Worm (Caenorhabditis elegans) whole organism, L3 larva: ENCODE measurements around the gene F19C7.3.
A peak's percentile ranks its signal among the peaks of the same experiment; 100 is the strongest.

Experiments used
- R02D3.7 ChIP-seq: fragments of 150-350 bp; optimal IDR thresholded peaks from 2 replicates; lab custom pipeline; 2014; ENCODE audit warnings: missing biosample characterization, missing genetic modification characterization
- ZK546.5 ChIP-seq: sonication (generic microtip); optimal IDR thresholded peaks from 2 replicates; lab custom pipeline; 2017; ENCODE audit warnings: missing biosample characterization, missing genetic modification characterization
- ama-1 ChIP-seq: fragments of 150-350 bp; optimal IDR thresholded peaks from 2 replicates; lab custom pipeline; 2018
- ceh-16 ChIP-seq: sonication (generic microtip); optimal IDR thresholded peaks from 2 replicates; lab custom pipeline; 2017; ENCODE audit warnings: missing biosample characterization, missing genetic modification characterization
- egl-27 ChIP-seq: sonication (generic microtip); optimal IDR thresholded peaks from 4 replicates; lab custom pipeline; 2017; ENCODE audit warnings: missing biosample characterization, missing genetic modification reagents, missing genetic modification characterization
- egl-5 ChIP-seq: fragments of 150-350 bp; optimal IDR thresholded peaks from 2 replicates; lab custom pipeline; 2017; ENCODE audit warnings: missing biosample characterization, missing genetic modification reagents, missing genetic modification characterization, inconsistent platforms
- elt-2 ChIP-seq: sonication (generic microtip); optimal IDR thresholded peaks from 2 replicates; lab custom pipeline; 2016; ENCODE audit warnings: missing genetic modification reagents, mild to moderate bottlenecking, missing genetic modification characterization, missing compliant biosample characterization
- elt-3 ChIP-seq, 3 experiments: fragments of 150-350 bp in 1 of 3; sonication (generic microtip) in 2 of 3; optimal IDR thresholded peaks; 2 replicates in 2 of 3; 4 replicates in 1 of 3; lab custom pipeline; 2014 to 2017; ENCODE audit warnings: missing biosample characterization in 3 of 3, missing genetic modification characterization in 3 of 3
- eor-1 ChIP-seq, 2 experiments: fragments of 150-350 bp; optimal IDR thresholded peaks; 2 replicates each; lab custom pipeline; 2014 to 2018; ENCODE audit warnings: missing biosample characterization in 2 of 2, missing genetic modification characterization in 2 of 2
- fkh-10 ChIP-seq: sonication (generic microtip); optimal IDR thresholded peaks from 2 replicates; lab custom pipeline; 2017; ENCODE audit warnings: missing biosample characterization, missing genetic modification reagents, missing genetic modification characterization
- fkh-2 ChIP-seq: fragments of 150-350 bp; optimal IDR thresholded peaks from 2 replicates; lab custom pipeline; 2014; ENCODE audit warnings: missing biosample characterization, missing genetic modification reagents, missing genetic modification characterization
- fos-1 ChIP-seq: fragments of 150-350 bp; optimal IDR thresholded peaks from 2 replicates; lab custom pipeline; 2014; ENCODE audit warnings: missing biosample characterization, missing genetic modification characterization
- lin-15B ChIP-seq: fragments of 150-350 bp; optimal IDR thresholded peaks from 2 replicates; lab custom pipeline; 2014; ENCODE audit warnings: missing biosample characterization, missing genetic modification characterization
- lsy-12 ChIP-seq: sonication (generic microtip); optimal IDR thresholded peaks from 2 replicates; lab custom pipeline; 2016; ENCODE audit warnings: mild to moderate bottlenecking, missing genetic modification characterization, missing compliant biosample characterization
- mml-1 ChIP-seq: fragments of 150-350 bp; sonication (generic microtip); optimal IDR thresholded peaks from 3 replicates; lab custom pipeline; 2014; ENCODE audit warnings: missing biosample characterization, missing genetic modification characterization
- nfya-1 ChIP-seq: sonication (generic microtip); optimal IDR thresholded peaks from 2 replicates; lab custom pipeline; 2017; ENCODE audit warnings: missing genetic modification characterization, mild to moderate bottlenecking, missing compliant biosample characterization, antibody characterized with exemption, moderate library complexity; ENCODE audit not compliant: insufficient read depth
- nhr-12 ChIP-seq: fragments of 150-350 bp; optimal IDR thresholded peaks from 2 replicates; lab custom pipeline; 2014; ENCODE audit warnings: missing biosample characterization, missing genetic modification characterization
- nhr-23 ChIP-seq: fragments of 150-350 bp; optimal IDR thresholded peaks from 2 replicates; lab custom pipeline; 2014; ENCODE audit warnings: missing biosample characterization, missing genetic modification reagents, missing genetic modification characterization
- nhr-25 ChIP-seq: sonication (generic microtip); optimal IDR thresholded peaks from 2 replicates; lab custom pipeline; 2017; ENCODE audit warnings: missing biosample characterization, missing genetic modification characterization
- nhr-67 ChIP-seq: fragments of 150-350 bp; optimal IDR thresholded peaks from 2 replicates; lab custom pipeline; 2014; ENCODE audit warnings: missing biosample characterization, missing genetic modification characterization
- nhr-77 ChIP-seq: fragments of 150-350 bp; optimal IDR thresholded peaks from 2 replicates; lab custom pipeline; 2014; ENCODE audit warnings: missing biosample characterization, missing genetic modification characterization
- pha-4 ChIP-seq: fragments of 150-350 bp; optimal IDR thresholded peaks from 2 replicates; lab custom pipeline; 2014; ENCODE audit warnings: missing biosample characterization, missing genetic modification reagents, missing genetic modification characterization
- pqm-1 ChIP-seq: fragments of 150-350 bp; optimal IDR thresholded peaks from 2 replicates; lab custom pipeline; 2017; ENCODE audit warnings: missing biosample characterization, missing genetic modification characterization, inconsistent platforms
- sea-2 ChIP-seq: fragments of 150-350 bp; sonication (generic microtip); optimal IDR thresholded peaks from 4 replicates; lab custom pipeline; 2014; ENCODE audit warnings: missing biosample characterization, missing genetic modification reagents, missing genetic modification characterization
- snpc-4 ChIP-seq: fragments of 150-350 bp; optimal IDR thresholded peaks from 2 replicates; lab custom pipeline; 2014; ENCODE audit warnings: missing biosample characterization, missing genetic modification characterization
- unc-39 ChIP-seq: sonication (generic microtip); optimal IDR thresholded peaks from 4 replicates; lab custom pipeline; 2017; ENCODE audit warnings: missing biosample characterization, missing genetic modification characterization
- zag-1 ChIP-seq: fragments of 150-350 bp; optimal IDR thresholded peaks from 2 replicates; lab custom pipeline; 2014; ENCODE audit warnings: missing biosample characterization, missing genetic modification characterization
- ztf-4 ChIP-seq: fragments of 150-350 bp; optimal IDR thresholded peaks from 2 replicates; lab custom pipeline; 2014; ENCODE audit warnings: missing biosample characterization, missing genetic modification characterization

Gene F19C7.3

ce11 chrIV:4588408-4588807 lies 8.5 kb upstream of the F19C7.3 start:
- TF ChIP-seq pha-4 (tag; lab: Kevin White, UChicago) (peak; percentile 62), lsy-12 (tag; lab: Kevin White, UChicago) (no peak)

- TF ChIP-seq pqm-1 (tag; lab: Kevin White, UChicago) (peak; percentile 66), nhr-25 (no peak), elt-2 (peak; percentile 67)
Observed at ce11 chrIV:4599352-4600004, 2.6 kb downstream of the F19C7.3 start, which contains the start of gene F19C7.2. Gene F19C7.2 (plus strand): TSS chrIV:4599954.

DNA sequence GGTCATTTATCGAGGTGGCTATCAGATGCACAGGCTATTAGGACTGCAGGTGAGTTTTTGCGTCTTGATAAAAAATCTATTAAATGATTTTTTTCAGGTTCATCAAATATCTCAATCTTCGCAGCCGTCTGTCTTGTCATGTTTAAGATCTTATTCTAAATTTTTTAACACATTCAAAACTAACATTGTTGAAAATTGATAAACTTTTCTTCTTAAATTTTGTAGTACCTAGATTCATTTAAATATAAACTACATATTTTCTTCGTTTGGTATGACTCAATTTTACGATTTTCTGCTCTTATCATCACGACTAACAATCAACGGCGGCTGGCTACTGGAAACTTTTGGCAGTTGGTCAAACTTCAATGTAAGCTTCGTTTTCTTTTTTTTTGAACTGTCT lies 5.6 kb downstream of the F19C7.3 start, which contains the start of gene F19C7.4:
Gene F19C7.4 (plus strand): TSS at position 301 of the 400 bp plus-strand sequence.
- TF ChIP-seq snpc-4 (tag; lab: Kevin White, UChicago) = no peak

- TF ChIP-seq pqm-1 (tag; lab: Kevin White, UChicago) = peak; percentile 42
- TF ChIP-seq elt-2 = peak; percentile 73
- no peak for TF ChIP-seq ztf-4
Observed at ce11 chrIV:4605608-4606007, 8.7 kb downstream of the F19C7.3 start, which contains the start of gene nspg-10. Gene nspg-10 (plus strand): TSS chrIV:4605786.

ce11 chrIV:4608661-4609060 lies 11.7 kb downstream of the F19C7.3 start:
- no peak for TF ChIP-seq elt-3 (tag; optimal IDR thresholded peaks at IDR 0.05; lab: Kevin White, UChicago)
- TF ChIP-seq nfya-1 (tag; lab: Kevin White, UChicago) = no peak
- TF ChIP-seq sea-2 (GFP tag; lab: Kevin White, UChicago) = no peak
- TF ChIP-seq fkh-10 = no peak
- TF ChIP-seq nhr-23 (tag; lab: Kevin White, UChicago) = no peak
- TF ChIP-seq R02D3.7 = no peak
- no peak for TF ChIP-seq unc-39 (tag; lab: Kevin White, UChicago)
- no peak for TF ChIP-seq fos-1 (tag; lab: Kevin White, UChicago)
- TF ChIP-seq ZK546.5 (tag; lab: Kevin White, UChicago) = no peak

DNA sequence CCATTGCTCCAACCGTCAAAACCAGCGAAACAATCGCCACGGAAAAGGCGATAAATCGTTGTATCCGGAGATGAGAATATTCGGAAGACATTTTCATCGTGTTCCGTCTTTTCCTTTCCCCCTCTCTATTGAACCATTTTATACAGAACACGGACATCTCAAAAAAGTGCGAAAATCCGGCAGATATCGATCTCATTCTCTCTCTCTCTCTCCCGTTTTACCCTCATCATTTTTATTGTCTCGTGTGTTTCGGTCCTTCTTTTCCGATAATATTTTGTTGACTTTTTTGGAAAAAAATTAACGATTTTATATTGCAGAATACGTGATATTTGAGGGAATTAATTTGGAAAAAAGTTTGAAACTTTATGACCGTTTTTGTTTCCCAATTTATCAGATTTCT lies 12.6 kb downstream of the F19C7.3 start, which contains the start of gene col-110:
Gene col-110 (minus strand): TSS at position 101 of the 400 bp plus-strand sequence.
- TF ChIP-seq ztf-4 = no peak
- no peak for TF ChIP-seq mml-1 (tag; lab: Kevin White, UChicago)
- no peak for TF ChIP-seq zag-1 (tag; lab: Kevin White, UChicago)
- TF ChIP-seq fkh-2 (tag; lab: Kevin White, UChicago) = no peak
- TF ChIP-seq pqm-1 (tag; lab: Kevin White, UChicago) = no peak
- TF ChIP-seq R02D3.7 = no peak
- no peak for TF ChIP-seq eor-1 (tag; optimal IDR thresholded peaks at IDR 0.05; lab: Kevin White, UChicago)
- no peak for TF ChIP-seq ZK546.5 (tag; lab: Kevin White, UChicago)
- no peak for TF ChIP-seq sea-2 (GFP tag; lab: Kevin White, UChicago)
- no peak for TF ChIP-seq nhr-23 (tag; lab: Kevin White, UChicago)
- no peak for TF ChIP-seq nhr-67 (tag; lab: Kevin White, UChicago)
- TF ChIP-seq ama-1 (lab: Kevin White, UChicago) = no peak
- no peak for TF ChIP-seq egl-27 (tag; lab: Kevin White, UChicago)
- TF ChIP-seq lin-15B = no peak
- TF ChIP-seq elt-3 (tag; optimal IDR thresholded peaks at IDR 0.05; lab: Kevin White, UChicago) = no peak
- TF ChIP-seq nhr-77 = no peak
- TF ChIP-seq ceh-16 (tag; lab: Kevin White, UChicago) = no peak

DNA sequence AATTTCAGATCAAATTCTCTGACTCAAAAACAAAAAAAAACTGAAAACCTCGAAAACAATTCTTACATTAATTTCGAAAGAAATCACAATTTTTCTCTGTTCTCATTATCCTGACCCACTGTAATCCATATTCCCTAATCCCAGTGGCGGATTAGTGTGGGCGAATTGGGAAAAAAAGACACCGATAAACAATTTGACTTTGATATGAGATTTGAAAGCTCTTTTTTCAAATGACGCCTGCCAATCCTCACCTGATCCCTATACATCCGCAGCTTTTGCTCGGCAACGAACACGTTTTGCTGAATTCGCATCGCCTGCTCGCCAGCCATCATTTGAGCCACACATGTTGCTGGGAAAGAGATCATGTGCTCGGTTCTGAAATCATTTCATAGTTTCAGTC lies 14.8 kb downstream of the F19C7.3 start:
- TF ChIP-seq ZK546.5 (tag; lab: Kevin White, UChicago) (no peak), egl-5 (no peak), nhr-77 (no peak), snpc-4 (tag; lab: Kevin White, UChicago) (no peak)
- TF ChIP-seq, all 47 proteins: peak for 0

DNA sequence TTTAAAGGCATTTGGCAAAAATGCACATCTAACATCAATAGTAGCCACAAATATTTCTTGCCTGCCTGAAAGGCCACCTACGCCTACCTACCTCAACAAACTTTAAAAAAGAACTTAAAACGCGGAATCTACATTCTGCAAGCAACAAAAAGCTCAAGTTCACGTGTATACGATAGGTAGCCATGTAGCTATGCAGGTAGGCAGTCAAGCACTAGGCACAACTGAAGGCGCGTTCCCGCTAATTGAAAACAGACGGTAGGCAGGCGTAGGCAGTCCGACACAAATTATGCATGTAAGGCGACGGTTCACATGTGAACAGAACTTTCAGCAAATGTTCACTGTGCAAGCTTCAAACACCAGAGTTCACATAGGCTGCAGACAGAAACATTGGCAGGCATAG lies 15.7 kb downstream of the F19C7.3 start:
- no peak for TF ChIP-seq nhr-12 (tag; lab: Kevin White, UChicago)
